Worm (Caenorhabditis elegans) whole organism, mixed stage, embryonic: Measurements from ENCODE around the gene enri-1.
A peak's percentile ranks its signal among the peaks of the same experiment; 100 is the strongest.

Experiments used
- M03D4.4 ChIP-seq: sonication (generic microtip); optimal IDR thresholded peaks from 2 replicates; lab custom pipeline; 2017; ENCODE audit warnings: mild to moderate bottlenecking, missing genetic modification characterization, missing compliant biosample characterization
- blmp-1 ChIP-seq: fragments of 150-350 bp; optimal IDR thresholded peaks from 2 replicates; lab custom pipeline; 2014; ENCODE audit warnings: missing biosample characterization, missing genetic modification characterization
- ceh-39 ChIP-seq: fragments of 150-350 bp; optimal IDR thresholded peaks from 2 replicates; lab custom pipeline; 2014; ENCODE audit warnings: missing biosample characterization, missing genetic modification characterization
- ceh-83 ChIP-seq: fragments of 200-800 bp; sonication (Bioruptor generic); optimal IDR thresholded peaks from 2 replicates; lab custom pipeline; 2018; ENCODE audit warnings: mild to moderate bottlenecking, missing genetic modification characterization, missing compliant biosample characterization
- ces-1 ChIP-seq: fragments of 150-350 bp; optimal IDR thresholded peaks from 2 replicates; lab custom pipeline; 2014; ENCODE audit warnings: missing biosample characterization, missing genetic modification reagents, missing genetic modification characterization
- cnd-1 ChIP-seq: fragments of 200-800 bp; sonication (Bioruptor generic); optimal IDR thresholded peaks from 2 replicates; lab custom pipeline; 2018; ENCODE audit warnings: mild to moderate bottlenecking, missing genetic modification characterization, missing compliant biosample characterization
- drap-1 ChIP-seq: fragments of 200-800 bp; sonication (Bioruptor generic); optimal IDR thresholded peaks from 3 replicates; lab custom pipeline; 2018; ENCODE audit warnings: mild to moderate bottlenecking, missing genetic modification characterization, missing compliant biosample characterization
- elt-3 ChIP-seq: fragments of 150-350 bp; optimal IDR thresholded peaks from 2 replicates; lab custom pipeline; 2014; ENCODE audit warnings: missing biosample characterization, missing genetic modification characterization
- flh-1 ChIP-seq: fragments of 200-800 bp; sonication (Bioruptor generic); optimal IDR thresholded peaks from 2 replicates; lab custom pipeline; 2018; ENCODE audit warnings: mild to moderate bottlenecking, missing genetic modification characterization, moderate library complexity, missing compliant biosample characterization
- ham-2 ChIP-seq: fragments of 200-800 bp; sonication (Bioruptor generic); optimal IDR thresholded peaks from 2 replicates; lab custom pipeline; 2018; ENCODE audit warnings: mild to moderate bottlenecking, missing genetic modification characterization, missing compliant biosample characterization
- hlh-1 ChIP-seq: fragments of 150-350 bp; optimal IDR thresholded peaks from 2 replicates; lab custom pipeline; 2014; ENCODE audit warnings: missing biosample characterization, missing genetic modification reagents, missing genetic modification characterization
- lin-13 ChIP-seq: fragments of 150-350 bp; optimal IDR thresholded peaks from 2 replicates; lab custom pipeline; 2014; ENCODE audit warnings: missing biosample characterization, missing genetic modification characterization
- lin-32 ChIP-seq: fragments of 200-800 bp; sonication (Bioruptor generic); optimal IDR thresholded peaks from 2 replicates; lab custom pipeline; 2018; ENCODE audit warnings: mild to moderate bottlenecking, missing genetic modification characterization, missing compliant biosample characterization
- lsy-2 ChIP-seq: fragments of 150-350 bp; optimal IDR thresholded peaks from 2 replicates; lab custom pipeline; 2014; ENCODE audit warnings: missing biosample characterization, missing genetic modification characterization
- mab-5 ChIP-seq: fragments of 150-350 bp; optimal IDR thresholded peaks from 2 replicates; lab custom pipeline; 2014; ENCODE audit warnings: missing biosample characterization, missing genetic modification characterization
- mls-2 ChIP-seq: sonication (generic microtip); optimal IDR thresholded peaks from 2 replicates; lab custom pipeline; 2016; ENCODE audit warnings: mild to moderate bottlenecking, missing genetic modification characterization, moderate library complexity, missing compliant biosample characterization
- nhr-12 ChIP-seq: fragments of 150-350 bp; optimal IDR thresholded peaks from 2 replicates; lab custom pipeline; 2014; ENCODE audit warnings: missing biosample characterization, missing genetic modification characterization
- nhr-2 ChIP-seq: fragments of 150-350 bp; optimal IDR thresholded peaks from 2 replicates; lab custom pipeline; 2014; ENCODE audit warnings: missing biosample characterization, missing genetic modification characterization
- nhr-237 ChIP-seq: fragments of 150-350 bp; optimal IDR thresholded peaks from 2 replicates; lab custom pipeline; 2014; ENCODE audit warnings: missing biosample characterization, missing genetic modification characterization
- nhr-28 ChIP-seq: fragments of 150-350 bp; optimal IDR thresholded peaks from 2 replicates; lab custom pipeline; 2014; ENCODE audit warnings: missing biosample characterization, missing genetic modification characterization
- nhr-76 ChIP-seq: sonication (generic microtip); optimal IDR thresholded peaks from 2 replicates; lab custom pipeline; 2017; ENCODE audit warnings: missing biosample characterization, missing genetic modification characterization
- pha-4 ChIP-seq: fragments of 150-350 bp; optimal IDR thresholded peaks from 2 replicates; lab custom pipeline; 2018; ENCODE audit warnings: missing biosample characterization, missing genetic modification reagents, missing genetic modification characterization
- sem-2 ChIP-seq: fragments of 200-800 bp; sonication (Bioruptor generic); optimal IDR thresholded peaks from 2 replicates; lab custom pipeline; 2018; ENCODE audit warnings: mild to moderate bottlenecking, missing genetic modification characterization, missing compliant biosample characterization
- snpc-4 ChIP-seq: fragments of 150-350 bp; optimal IDR thresholded peaks from 2 replicates; lab custom pipeline; 2014; ENCODE audit warnings: missing biosample characterization, missing genetic modification characterization
- sptf-1 ChIP-seq: sonication (generic microtip); optimal IDR thresholded peaks from 2 replicates; lab custom pipeline; 2017; ENCODE audit warnings: mild to moderate bottlenecking, missing genetic modification characterization, moderate library complexity, missing compliant biosample characterization
- tbx-8 ChIP-seq: fragments of 200-800 bp; sonication (Bioruptor generic); optimal IDR thresholded peaks from 2 replicates; lab custom pipeline; 2018; ENCODE audit warnings: mild to moderate bottlenecking, missing genetic modification characterization, moderate library complexity, missing compliant biosample characterization
- unc-120 ChIP-seq: sonication (generic microtip); optimal IDR thresholded peaks from 2 replicates; lab custom pipeline; 2017; ENCODE audit warnings: missing genetic modification characterization, missing compliant biosample characterization; ENCODE audit not compliant: poor library complexity, severe bottlenecking
- unc-39 ChIP-seq: fragments of 150-350 bp; optimal IDR thresholded peaks from 2 replicates; lab custom pipeline; 2014; ENCODE audit warnings: missing biosample characterization, missing genetic modification characterization
- unc-62 ChIP-seq: fragments of 150-350 bp; optimal IDR thresholded peaks from 2 replicates; lab custom pipeline; 2014; ENCODE audit warnings: missing biosample characterization, missing genetic modification reagents, missing genetic modification characterization
- zip-8 ChIP-seq: fragments of 150-350 bp; optimal IDR thresholded peaks from 2 replicates; lab custom pipeline; 2014; ENCODE audit warnings: missing biosample characterization, missing genetic modification characterization
- ztf-11 ChIP-seq: fragments of 150-350 bp; optimal IDR thresholded peaks from 2 replicates; lab custom pipeline; 2014; ENCODE audit warnings: missing biosample characterization, missing genetic modification characterization

The enri-1 gene

DNA sequence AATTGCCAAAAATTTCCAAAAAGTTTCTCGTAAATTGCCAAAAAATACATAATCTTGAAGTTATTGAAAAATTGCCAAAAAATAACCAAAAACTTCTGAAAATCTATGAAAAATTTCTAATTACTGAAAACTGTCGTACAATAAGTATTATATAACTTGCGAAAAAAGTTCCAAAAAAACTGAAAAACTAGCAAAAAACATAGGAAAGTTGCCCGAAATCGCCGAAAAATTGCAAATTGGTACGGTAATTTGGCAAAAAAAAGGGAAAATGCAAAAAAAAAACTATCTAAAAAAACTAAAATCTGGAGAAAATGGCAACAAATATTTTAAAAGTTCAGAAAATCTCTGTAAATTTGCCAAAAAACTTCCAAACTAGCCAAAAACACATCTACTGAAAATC is at the start of gene enri-1:
Gene enri-1, minus strand, starts transcription at position 101 of the 400 bp plus-strand sequence.
- no peak for TF ChIP-seq sptf-1 (tag; lab: Kevin White, UChicago)
- TF ChIP-seq sem-2 (GFP tag; lab: Kevin White, UChicago), result no peak
- TF ChIP-seq blmp-1 (tag; lab: Kevin White, UChicago), result no peak
- no peak for TF ChIP-seq cnd-1 (tag; lab: Kevin White, UChicago)
- no peak for TF ChIP-seq ztf-11 (tag; lab: Kevin White, UChicago)
- TF ChIP-seq mls-2 (tag; lab: Kevin White, UChicago), result no peak
- no peak for TF ChIP-seq elt-3 (tag; lab: Kevin White, UChicago)
- TF ChIP-seq drap-1 (GFP tag; lab: Kevin White, UChicago), result no peak
- TF ChIP-seq nhr-12 (tag; lab: Kevin White, UChicago), result no peak
- no peak for TF ChIP-seq snpc-4 (tag; lab: Kevin White, UChicago)
- no peak for TF ChIP-seq hlh-1 (tag; lab: Kevin White, UChicago)
- no peak for TF ChIP-seq nhr-237 (tag; lab: Kevin White, UChicago)
- no peak for TF ChIP-seq ceh-83 (GFP tag; lab: Kevin White, UChicago)
- TF ChIP-seq unc-62, result no peak
- no peak for TF ChIP-seq ces-1 (GFP tag; lab: Kevin White, UChicago)
- no peak for TF ChIP-seq nhr-2
- TF ChIP-seq M03D4.4, result no peak
- TF ChIP-seq, all 35 proteins: peak for 0

DNA sequence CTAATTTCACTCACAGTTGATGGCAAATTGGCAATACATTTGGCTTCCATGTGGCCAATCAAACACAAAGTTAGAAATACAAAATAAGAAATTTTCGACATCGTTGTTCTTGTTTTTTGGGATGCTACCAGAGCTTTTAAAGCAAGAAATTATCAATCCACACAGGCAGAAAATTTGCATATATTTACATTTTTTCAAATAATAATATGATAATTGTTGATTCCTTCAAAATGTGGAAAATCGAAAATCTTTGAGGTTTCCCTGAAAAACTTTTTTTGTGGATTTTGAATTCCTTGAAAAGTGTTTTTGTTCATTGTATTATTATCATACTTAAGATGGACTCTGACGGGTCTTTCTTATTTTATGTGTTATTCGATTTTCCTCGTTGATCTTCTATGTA is 49.5 kb upstream of the enri-1 start, which contains the start of gene F16G10.10:
Gene F16G10.10, minus strand, starts transcription at position 101 of the 400 bp plus-strand sequence.
- TF ChIP-seq nhr-76 (no peak), elt-3 (tag; lab: Kevin White, UChicago) (no peak), flh-1 (GFP tag; lab: Kevin White, UChicago) (no peak)

DNA sequence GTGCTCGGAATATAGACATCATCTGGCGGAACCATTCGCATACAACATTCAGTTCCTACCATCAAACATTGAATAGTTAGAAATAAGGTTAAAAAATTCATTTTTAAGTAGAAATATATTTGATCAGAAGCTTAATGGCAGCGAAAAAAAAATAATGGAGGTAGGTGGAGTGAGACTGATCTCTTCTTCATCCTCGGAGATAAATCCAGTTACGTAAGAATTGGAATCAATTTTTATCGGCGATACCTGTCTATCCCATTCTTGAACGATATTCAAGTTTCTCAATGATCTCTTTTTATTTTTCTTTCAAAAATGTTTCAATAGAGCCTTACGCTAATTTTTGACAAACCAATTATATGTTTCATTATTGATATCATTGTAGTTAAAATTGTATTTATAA is 44.1 kb upstream of the enri-1 start, which contains the start of gene F16G10.9:
Gene F16G10.9, minus strand, starts transcription at position 101 of the 400 bp plus-strand sequence.
- TF ChIP-seq mab-5 (tag; lab: Kevin White, UChicago) (no peak), nhr-28 (no peak), ces-1 (GFP tag; lab: Kevin White, UChicago) (no peak), nhr-76 (no peak), tbx-8 (GFP tag; lab: Kevin White, UChicago) (no peak), ceh-39 (tag; lab: Kevin White, UChicago) (no peak), ham-2 (no peak), ceh-83 (GFP tag; lab: Kevin White, UChicago) (no peak), lin-32 (GFP tag; lab: Kevin White, UChicago) (no peak), elt-3 (tag; lab: Kevin White, UChicago) (no peak), sptf-1 (tag; lab: Kevin White, UChicago) (no peak), pha-4 (tag; lab: Kevin White, UChicago) (no peak), lin-13 (tag; lab: Kevin White, UChicago) (no peak), nhr-237 (tag; lab: Kevin White, UChicago) (no peak), snpc-4 (tag; lab: Kevin White, UChicago) (no peak)
- TF ChIP-seq, all 35 proteins: peak for 0

DNA sequence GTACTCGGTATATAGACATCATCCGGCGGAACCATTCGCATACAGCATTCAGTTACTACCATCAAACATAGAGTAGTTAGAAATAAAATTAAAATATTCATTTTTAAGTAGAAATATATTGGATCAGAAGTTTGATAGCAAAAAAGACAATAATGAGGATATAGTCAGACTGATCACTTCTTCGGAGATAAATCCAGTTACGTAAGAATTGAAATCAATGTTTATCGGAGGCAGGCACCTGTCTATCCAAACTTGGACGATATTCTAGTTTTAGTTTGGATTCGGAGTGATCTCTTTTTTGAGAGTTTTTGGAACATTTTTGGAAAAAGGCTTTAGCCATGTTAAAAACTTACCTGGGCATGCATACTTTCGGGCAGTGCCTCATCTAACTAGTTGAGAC is 41.9 kb upstream of the enri-1 start, which contains the start of gene F16G10.8:
Gene F16G10.8, minus strand, starts transcription at position 101 of the 400 bp plus-strand sequence.
- no peak for TF ChIP-seq unc-39 (tag; lab: Kevin White, UChicago)
- no peak for TF ChIP-seq snpc-4 (tag; lab: Kevin White, UChicago)
- TF ChIP-seq cnd-1 (tag; lab: Kevin White, UChicago), result no peak
- TF ChIP-seq nhr-12 (tag; lab: Kevin White, UChicago), result no peak
- no peak for TF ChIP-seq tbx-8 (GFP tag; lab: Kevin White, UChicago)
- TF ChIP-seq M03D4.4, result no peak
- TF ChIP-seq nhr-76, result no peak
- no peak for TF ChIP-seq unc-120
- TF ChIP-seq ces-1 (GFP tag; lab: Kevin White, UChicago), result no peak
- no peak for TF ChIP-seq zip-8 (tag; lab: Kevin White, UChicago)
- no peak for TF ChIP-seq nhr-237 (tag; lab: Kevin White, UChicago)
- TF ChIP-seq, all 35 proteins: peak for 0

DNA sequence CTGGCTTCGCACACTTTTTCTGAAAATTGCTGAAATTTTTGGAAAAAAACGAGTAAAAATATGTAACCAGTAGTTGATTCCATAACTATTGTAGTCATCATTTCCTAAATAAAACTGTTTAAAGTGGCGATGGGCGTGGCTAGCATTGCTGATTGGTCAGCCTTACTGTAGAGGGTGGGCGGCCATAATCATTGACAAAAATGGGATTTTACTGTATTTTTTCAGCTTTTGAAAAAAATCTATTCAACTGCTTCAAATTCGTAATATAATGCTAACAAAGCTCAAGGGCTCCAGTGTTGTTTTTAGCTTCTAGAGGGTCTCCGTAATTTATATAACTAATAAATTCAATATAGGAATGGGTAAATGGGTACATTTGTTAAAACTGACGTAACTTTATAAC is 38.8 kb upstream of the enri-1 start, which contains the start of gene F16G10.7:
Gene F16G10.7, minus strand, starts transcription at position 101 of the 400 bp plus-strand sequence.
- no peak for TF ChIP-seq cnd-1 (tag; lab: Kevin White, UChicago)
- peak; percentile 29 for TF ChIP-seq lsy-2 (tag; lab: Kevin White, UChicago)
